Worm (Caenorhabditis elegans) whole organism, late embryonic: ENCODE measurements around the gene C44B7.11.
A peak's percentile ranks its signal among the peaks of the same experiment; 100 is the strongest.

Experiments
- C38D4.7 ChIP-seq: fragments of 200-800 bp; sonication (Bioruptor generic); optimal IDR thresholded peaks from 2 replicates; lab custom pipeline; 2018; ENCODE audit warnings: mild to moderate bottlenecking, missing genetic modification characterization, moderate library complexity, missing compliant biosample characterization
- F13H6.1 ChIP-seq: sonication (generic microtip); optimal IDR thresholded peaks from 2 replicates; lab custom pipeline; 2016; ENCODE audit warnings: missing genetic modification characterization, missing compliant biosample characterization
- K02D7.2 ChIP-seq: sonication (generic microtip); optimal IDR thresholded peaks from 2 replicates; lab custom pipeline; 2017; ENCODE audit warnings: mild to moderate bottlenecking, missing genetic modification characterization, missing compliant biosample characterization
- K09A11.1 ChIP-seq: sonication (generic microtip); optimal IDR thresholded peaks from 2 replicates; lab custom pipeline; 2017; ENCODE audit warnings: antibody characterized with exemption, mild to moderate bottlenecking, missing genetic modification characterization, missing compliant biosample characterization; ENCODE audit not compliant: insufficient read depth
- T23F11.4 ChIP-seq: fragments of 200-800 bp; sonication (Bioruptor generic); optimal IDR thresholded peaks from 2 replicates; lab custom pipeline; 2018; ENCODE audit warnings: mild to moderate bottlenecking, missing genetic modification characterization, missing compliant biosample characterization
- Y22D7AL.16 ChIP-seq: sonication (generic microtip); optimal IDR thresholded peaks from 2 replicates; lab custom pipeline; 2016; ENCODE audit warnings: missing genetic modification characterization, missing compliant biosample characterization
- ceh-14 ChIP-seq: sonication (generic microtip); optimal IDR thresholded peaks from 2 replicates; lab custom pipeline; 2016; ENCODE audit warnings: missing genotype, missing genetic modification characterization, missing compliant biosample characterization
- ceh-18 ChIP-seq: sonication (generic microtip); optimal IDR thresholded peaks from 2 replicates; lab custom pipeline; 2016; ENCODE audit warnings: missing genetic modification characterization, missing compliant biosample characterization
- ceh-19 ChIP-seq: fragments of 200-800 bp; sonication (Bioruptor generic); optimal IDR thresholded peaks from 2 replicates; lab custom pipeline; 2018; ENCODE audit warnings: mild to moderate bottlenecking, missing genetic modification characterization, missing compliant biosample characterization
- ceh-2 ChIP-seq: sonication (generic microtip); optimal IDR thresholded peaks from 2 replicates; lab custom pipeline; 2016; ENCODE audit warnings: missing genotype, missing genetic modification characterization, missing compliant biosample characterization
- ceh-22 ChIP-seq: sonication (generic microtip); optimal IDR thresholded peaks from 2 replicates; lab custom pipeline; 2017; ENCODE audit warnings: missing biosample characterization, missing genetic modification characterization
- ceh-24 ChIP-seq: sonication (generic microtip); optimal IDR thresholded peaks from 2 replicates; lab custom pipeline; 2016; ENCODE audit warnings: mild to moderate bottlenecking, missing genetic modification characterization, missing compliant biosample characterization
- ceh-31 ChIP-seq: sonication (generic microtip); optimal IDR thresholded peaks from 2 replicates; lab custom pipeline; 2016; ENCODE audit warnings: missing genetic modification characterization, missing compliant biosample characterization
- ceh-34 ChIP-seq: sonication (generic microtip); optimal IDR thresholded peaks from 2 replicates; lab custom pipeline; 2016; ENCODE audit warnings: mild to moderate bottlenecking, missing genetic modification characterization, missing compliant biosample characterization
- ceh-48 ChIP-seq: sonication (generic microtip); optimal IDR thresholded peaks from 2 replicates; lab custom pipeline; 2016; ENCODE audit warnings: missing genetic modification characterization, inconsistent platforms, missing compliant biosample characterization
- ceh-9 ChIP-seq: sonication (generic microtip); optimal IDR thresholded peaks from 2 replicates; lab custom pipeline; 2016; ENCODE audit warnings: mild to moderate bottlenecking, missing genetic modification characterization, inconsistent platforms, missing compliant biosample characterization
- che-1 ChIP-seq: sonication (generic microtip); optimal IDR thresholded peaks from 2 replicates; lab custom pipeline; 2016; ENCODE audit warnings: mild to moderate bottlenecking, missing genetic modification characterization, missing compliant biosample characterization
- dve-1 ChIP-seq: sonication (generic microtip); optimal IDR thresholded peaks from 2 replicates; lab custom pipeline; 2017; ENCODE audit warnings: antibody characterized with exemption, mild to moderate bottlenecking, missing genetic modification characterization, missing compliant biosample characterization
- elt-4 ChIP-seq: sonication (generic microtip); optimal IDR thresholded peaks from 2 replicates; lab custom pipeline; 2016; ENCODE audit warnings: missing genetic modification characterization, missing compliant biosample characterization
- ets-4 ChIP-seq: sonication (generic microtip); optimal IDR thresholded peaks from 2 replicates; lab custom pipeline; 2016; ENCODE audit warnings: missing genetic modification characterization, missing compliant biosample characterization
- eyg-1 ChIP-seq: sonication (generic microtip); optimal IDR thresholded peaks from 2 replicates; lab custom pipeline; 2016; ENCODE audit warnings: missing genotype, missing genetic modification characterization, missing compliant biosample characterization
- fkh-10 ChIP-seq: fragments of 150-350 bp; optimal IDR thresholded peaks from 2 replicates; lab custom pipeline; 2014; ENCODE audit warnings: missing biosample characterization, missing genetic modification reagents, missing genetic modification characterization
- fkh-6 ChIP-seq: sonication (generic microtip); optimal IDR thresholded peaks from 2 replicates; lab custom pipeline; 2016; ENCODE audit warnings: missing genetic modification characterization, missing compliant biosample characterization
- gmeb-2 ChIP-seq: sonication (generic microtip); optimal IDR thresholded peaks from 2 replicates; lab custom pipeline; 2016; ENCODE audit warnings: missing genetic modification characterization, inconsistent platforms, missing compliant biosample characterization
- hlh-30 ChIP-seq: sonication (generic microtip); optimal IDR thresholded peaks from 2 replicates; lab custom pipeline; 2017; ENCODE audit warnings: antibody characterized with exemption, missing genetic modification characterization, missing compliant biosample characterization; ENCODE audit not compliant: insufficient read depth
- hlh-8 ChIP-seq: sonication (generic microtip); optimal IDR thresholded peaks from 2 replicates; lab custom pipeline; 2016; ENCODE audit warnings: missing genotype, missing genetic modification characterization, missing compliant biosample characterization
- lim-6 ChIP-seq: sonication (generic microtip); optimal IDR thresholded peaks from 2 replicates; lab custom pipeline; 2016; ENCODE audit warnings: missing genetic modification characterization, missing compliant biosample characterization
- lin-11 ChIP-seq: fragments of 200-800 bp; sonication (Bioruptor generic); optimal IDR thresholded peaks from 2 replicates; lab custom pipeline; 2018; ENCODE audit warnings: mild to moderate bottlenecking, missing genetic modification characterization, missing compliant biosample characterization
- madf-2 ChIP-seq: sonication (generic microtip); optimal IDR thresholded peaks from 2 replicates; lab custom pipeline; 2017; ENCODE audit warnings: missing genetic modification characterization, missing compliant biosample characterization
- pha-2 ChIP-seq: sonication (generic microtip); optimal IDR thresholded peaks from 2 replicates; lab custom pipeline; 2017; ENCODE audit warnings: mild to moderate bottlenecking, missing genetic modification characterization, missing compliant biosample characterization
- pha-4 ChIP-seq: fragments of 150-350 bp; optimal IDR thresholded peaks from 2 replicates; lab custom pipeline; 2018; ENCODE audit warnings: missing biosample characterization, missing genetic modification reagents, missing genetic modification characterization
- pros-1 ChIP-seq: fragments of 150-350 bp; optimal IDR thresholded peaks from 2 replicates; lab custom pipeline; 2014; ENCODE audit warnings: missing biosample characterization, missing genetic modification reagents, missing genetic modification characterization
- ref-2 ChIP-seq: sonication (generic microtip); optimal IDR thresholded peaks from 2 replicates; lab custom pipeline; 2016; ENCODE audit warnings: missing genetic modification characterization, missing compliant biosample characterization
- rnt-1 ChIP-seq: sonication (generic microtip); optimal IDR thresholded peaks from 2 replicates; lab custom pipeline; 2016; ENCODE audit warnings: missing genetic modification characterization, missing compliant biosample characterization
- sdc-2 ChIP-seq: sonication (generic microtip); optimal IDR thresholded peaks from 2 replicates; lab custom pipeline; 2016; ENCODE audit warnings: missing genotype, missing genetic modification characterization, missing compliant biosample characterization
- sox-2 ChIP-seq: fragments of 200-800 bp; sonication (Bioruptor generic); IDR thresholded peaks from 2 replicates; pipeline ENCODE4 v1.3.6; 2022; ENCODE audit warnings: missing genetic modification reagents, missing genetic modification characterization, missing compliant biosample characterization
- sox-4 ChIP-seq: sonication (generic microtip); optimal IDR thresholded peaks from 2 replicates; lab custom pipeline; 2017; ENCODE audit warnings: mild to moderate bottlenecking, missing genetic modification characterization, inconsistent platforms, missing compliant biosample characterization
- syd-9 ChIP-seq: sonication (generic microtip); optimal IDR thresholded peaks from 2 replicates; lab custom pipeline; 2016; ENCODE audit warnings: mild to moderate bottlenecking, missing genetic modification characterization, moderate library complexity, missing compliant biosample characterization
- tbx-2 ChIP-seq: sonication (generic microtip); optimal IDR thresholded peaks from 2 replicates; lab custom pipeline; 2016; ENCODE audit warnings: missing genetic modification characterization, missing compliant biosample characterization
- tbx-7 ChIP-seq: sonication (generic microtip); optimal IDR thresholded peaks from 2 replicates; lab custom pipeline; 2016; ENCODE audit warnings: missing genotype, missing genetic modification characterization, missing compliant biosample characterization
- unc-42 ChIP-seq: sonication (generic microtip); optimal IDR thresholded peaks from 2 replicates; lab custom pipeline; 2016; ENCODE audit warnings: missing genotype, missing genetic modification characterization, missing compliant biosample characterization
- unc-55 ChIP-seq: sonication (generic microtip); optimal IDR thresholded peaks from 2 replicates; lab custom pipeline; 2017; ENCODE audit warnings: missing biosample characterization, missing genetic modification reagents, missing genetic modification characterization
- zip-5 ChIP-seq: sonication (generic microtip); optimal IDR thresholded peaks from 2 replicates; lab custom pipeline; 2016; ENCODE audit warnings: missing genetic modification characterization, missing compliant biosample characterization
- ztf-16 ChIP-seq: sonication (generic microtip); optimal IDR thresholded peaks from 2 replicates; lab custom pipeline; 2017; ENCODE audit warnings: missing genetic modification characterization, missing compliant biosample characterization

The C44B7.11 gene

ce11 chrII:6926488-6926887 lies 29.1 kb upstream of the C44B7.11 start:
- TF ChIP-seq dve-1 (tag; lab: Kevin White, UChicago) = no peak
- TF ChIP-seq madf-2 = no peak
- TF ChIP-seq che-1 (tag; lab: Kevin White, UChicago) = no peak
- peak; percentile 53 for TF ChIP-seq ceh-31 (tag; lab: Kevin White, UChicago)
- peak; percentile 10 for TF ChIP-seq tbx-2 (tag; lab: Kevin White, UChicago)
- no peak for TF ChIP-seq K09A11.1 (tag; lab: Kevin White, UChicago)
- no peak for TF ChIP-seq zip-5 (tag; lab: Kevin White, UChicago)
- no peak for TF ChIP-seq Y22D7AL.16
- no peak for TF ChIP-seq lim-6 (tag; lab: Kevin White, UChicago)
- peak; percentile 19 for TF ChIP-seq ceh-19 (GFP tag; lab: Kevin White, UChicago)
- peak; percentile 1 for TF ChIP-seq pros-1
- TF ChIP-seq rnt-1 (tag; lab: Kevin White, UChicago) = no peak
- TF ChIP-seq gmeb-2 = no peak
- no peak for TF ChIP-seq fkh-6
- no peak for TF ChIP-seq fkh-10
- peak; percentile 40 for TF ChIP-seq unc-55 (GFP tag; lab: Kevin White, UChicago)
- TF ChIP-seq ceh-34 (tag; lab: Kevin White, UChicago) = peak; percentile 30
- no peak for TF ChIP-seq F13H6.1 (tag; lab: Kevin White, UChicago)
- no peak for TF ChIP-seq C38D4.7 (GFP tag; lab: Kevin White, UChicago)
- TF ChIP-seq elt-4 (tag; lab: Kevin White, UChicago) = no peak
- no peak for TF ChIP-seq sdc-2 (tag; lab: Kevin White, UChicago)
- TF ChIP-seq tbx-7 (tag; lab: Kevin White, UChicago) = no peak
- TF ChIP-seq ceh-22 (tag; lab: Kevin White, UChicago) = no peak
- no peak for TF ChIP-seq ceh-9 (tag; lab: Kevin White, UChicago)
- TF ChIP-seq sox-4 (tag; lab: Kevin White, UChicago) = no peak
- TF ChIP-seq K02D7.2 (tag; lab: Kevin White, UChicago) = no peak
- TF ChIP-seq hlh-30 (tag; lab: Kevin White, UChicago) = no peak
- peak; percentile 38 for TF ChIP-seq syd-9 (tag; lab: Kevin White, UChicago)
- TF ChIP-seq ceh-18 (tag; lab: Kevin White, UChicago) = peak; percentile 55
- no peak for TF ChIP-seq ceh-24 (tag; lab: Kevin White, UChicago)
- peak; percentile 16 for TF ChIP-seq unc-42
- TF ChIP-seq, all 69 proteins: peak for 9

DNA sequence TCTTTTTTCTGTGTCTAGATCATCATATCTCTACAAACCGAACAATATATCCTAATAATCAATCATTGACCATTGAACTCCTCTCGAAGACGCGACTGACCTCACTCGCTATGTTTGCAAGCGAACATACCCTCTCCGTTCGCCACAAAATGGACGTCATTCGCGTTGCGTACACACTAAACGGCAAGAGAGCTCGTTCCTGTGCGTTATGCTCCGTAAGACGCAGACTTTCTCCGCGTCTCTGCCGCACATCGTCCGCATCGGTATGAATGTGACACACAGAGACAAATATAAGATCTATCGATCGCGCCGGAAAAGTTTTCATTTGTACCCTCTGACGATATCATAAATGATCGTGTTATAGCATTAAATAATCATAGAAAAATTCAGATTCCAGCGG lies 28.7 kb upstream of the C44B7.11 start:
- peak; percentile 98 for TF ChIP-seq madf-2
- peak; percentile 48 for TF ChIP-seq ref-2 (tag; lab: Kevin White, UChicago)
- TF ChIP-seq ceh-2 = no peak
- TF ChIP-seq ceh-48 (tag; lab: Kevin White, UChicago) = peak; percentile 4

DNA sequence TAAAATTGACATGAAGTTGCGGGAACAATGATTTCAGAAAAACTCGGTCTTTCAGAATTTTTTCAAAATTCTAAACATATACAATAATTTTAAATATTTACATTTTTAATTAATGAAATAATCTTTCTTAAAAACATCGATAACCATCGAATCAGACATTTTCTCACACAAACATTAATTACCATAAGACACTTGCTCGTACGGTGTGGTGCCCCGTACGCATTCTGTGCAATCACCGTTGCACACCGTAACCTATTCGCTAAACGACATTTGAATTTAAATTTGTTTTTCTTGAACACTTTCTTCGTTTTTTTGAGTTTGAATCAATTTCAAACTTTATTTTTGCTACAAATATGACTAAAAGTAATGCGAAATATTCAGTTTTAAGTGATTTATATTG lies 26.5 kb upstream of the C44B7.11 start:
- no peak for TF ChIP-seq zip-5 (tag; lab: Kevin White, UChicago)

- TF ChIP-seq sdc-2 (tag; lab: Kevin White, UChicago) (no peak), fkh-6 (no peak), hlh-30 (tag; lab: Kevin White, UChicago) (no peak)
These were observed 22.1 kb upstream of the C44B7.11 start, which contains the start of gene B0252.1 for ce11 chrII:6919363-6919851. TSS of gene B0252.1 (plus strand) at chrII:6919680.

ce11 chrII:6918862-6919261 lies 21.5 kb upstream of the C44B7.11 start, which contains the start of gene B0252.5:
TSS of gene B0252.5 (minus strand) at chrII:6918878.
- no peak for TF ChIP-seq hlh-8 (tag; lab: Kevin White, UChicago)
- TF ChIP-seq ets-4 (tag; lab: Kevin White, UChicago) = no peak
- TF ChIP-seq pha-4 = no peak
- no peak for TF ChIP-seq fkh-6
- no peak for TF ChIP-seq sox-2 (GFP tag; lab: Robert Waterston, UW)
- no peak for TF ChIP-seq ceh-48 (tag; lab: Kevin White, UChicago)
- TF ChIP-seq unc-42 = no peak
- no peak for TF ChIP-seq unc-55 (GFP tag; lab: Kevin White, UChicago)
- no peak for TF ChIP-seq T23F11.4
- TF ChIP-seq pha-2 (tag; lab: Kevin White, UChicago) = no peak
- TF ChIP-seq eyg-1 (tag; lab: Kevin White, UChicago) = no peak
- no peak for TF ChIP-seq sdc-2 (tag; lab: Kevin White, UChicago)
- TF ChIP-seq sox-4 (tag; lab: Kevin White, UChicago) = no peak
- no peak for TF ChIP-seq lin-11 (tag; lab: Kevin White, UChicago)
- TF ChIP-seq F13H6.1 (tag; lab: Kevin White, UChicago) = no peak
- TF ChIP-seq ceh-14 (tag; lab: Kevin White, UChicago) = no peak
- TF ChIP-seq Y22D7AL.16 = no peak
- no peak for TF ChIP-seq K02D7.2 (tag; lab: Kevin White, UChicago)
- no peak for TF ChIP-seq ceh-18 (tag; lab: Kevin White, UChicago)
- no peak for TF ChIP-seq ztf-16 (tag; lab: Kevin White, UChicago)
